Worm (Caenorhabditis elegans) whole organism, L1 larva: ENCODE data around the gene C35B1.8.

ENCODE experiments used
- C04F5.9 ChIP-seq: sonication (generic microtip); optimal IDR thresholded peaks from 2 replicates; lab custom pipeline; 2016; ENCODE audit warnings: missing genetic modification characterization, missing compliant biosample characterization
- C16A3.4 ChIP-seq: fragments of 150-350 bp; optimal IDR thresholded peaks from 2 replicates; lab custom pipeline; 2014; ENCODE audit warnings: missing biosample characterization, missing genetic modification characterization
- F16B12.6 ChIP-seq: fragments of 150-350 bp; optimal IDR thresholded peaks from 2 replicates; lab custom pipeline; 2014; ENCODE audit warnings: missing biosample characterization, missing genetic modification characterization
- blmp-1 ChIP-seq: fragments of 150-350 bp; optimal IDR thresholded peaks from 2 replicates; lab custom pipeline; 2014; ENCODE audit warnings: missing biosample characterization, missing genetic modification characterization
- ceh-82 ChIP-seq, 3 experiments: fragments of 150-350 bp in 1 of 3; sonication (generic microtip) in 2 of 3; optimal IDR thresholded peaks; 2 replicates each; lab custom pipeline; 2014 to 2017; ENCODE audit warnings: missing biosample characterization in 3 of 3, missing genetic modification characterization in 3 of 3
- ceh-88 ChIP-seq: fragments of 200-800 bp; sonication (Bioruptor generic); IDR thresholded peaks from 2 replicates; pipeline ENCODE4 v1.3.6; 2022; ENCODE audit warnings: missing genetic modification characterization, missing compliant biosample characterization
- ceh-90 ChIP-seq: sonication (generic microtip); optimal IDR thresholded peaks from 2 replicates; lab custom pipeline; 2016; ENCODE audit warnings: missing genetic modification characterization, missing compliant biosample characterization
- ces-1 ChIP-seq: fragments of 150-350 bp; optimal IDR thresholded peaks from 2 replicates; lab custom pipeline; 2014; ENCODE audit warnings: missing biosample characterization, missing genetic modification reagents, missing genetic modification characterization
- dpl-1 ChIP-seq, 3 experiments: fragments of 150-350 bp in 2 of 3; sonication (generic microtip) in 1 of 3; optimal IDR thresholded peaks; 2 replicates each; lab custom pipeline; 2014 to 2017; ENCODE audit warnings: missing biosample characterization in 3 of 3, missing genetic modification characterization in 3 of 3, missing genetic modification reagents in 3 of 3
- efl-3 ChIP-seq: fragments of 200-800 bp; sonication (Bioruptor generic); optimal IDR thresholded peaks from 2 replicates; lab custom pipeline; 2018; ENCODE audit warnings: mild to moderate bottlenecking, missing genetic modification characterization, missing compliant biosample characterization
- elt-2 ChIP-seq: sonication (generic microtip); optimal IDR thresholded peaks from 2 replicates; lab custom pipeline; 2016; ENCODE audit warnings: missing genetic modification characterization, mild to moderate bottlenecking, inconsistent platforms, missing compliant biosample characterization, missing genetic modification reagents
- elt-3 ChIP-seq, 6 experiments: fragments of 150-350 bp in 1 of 6; sonication (generic microtip); optimal IDR thresholded peaks; 2 replicates each; lab custom pipeline; 2017 to 2018; ENCODE audit warnings: missing biosample characterization in 6 of 6, missing genetic modification characterization in 6 of 6, inconsistent platforms in 1 of 6
- fkh-10 ChIP-seq: sonication (generic microtip); optimal IDR thresholded peaks from 2 replicates; lab custom pipeline; 2017; ENCODE audit warnings: missing biosample characterization, missing genetic modification reagents, missing genetic modification characterization
- grh-1 ChIP-seq: fragments of 200-800 bp; sonication (Bioruptor generic); IDR thresholded peaks from 2 replicates; pipeline ENCODE4 v1.3.6; 2022; ENCODE audit warnings: missing genetic modification reagents, missing genetic modification characterization, missing compliant biosample characterization
- irx-1 ChIP-seq: sonication (generic microtip); optimal IDR thresholded peaks from 2 replicates; lab custom pipeline; 2016; ENCODE audit warnings: missing genetic modification characterization, missing compliant biosample characterization
- jun-1 ChIP-seq: fragments of 150-350 bp; optimal IDR thresholded peaks from 2 replicates; lab custom pipeline; 2014; ENCODE audit warnings: missing biosample characterization, missing genetic modification reagents, missing genetic modification characterization
- lin-15B ChIP-seq: fragments of 150-350 bp; sonication (generic microtip); optimal IDR thresholded peaks from 3 replicates; lab custom pipeline; 2014; ENCODE audit warnings: missing biosample characterization, missing genetic modification characterization
- lsy-2 ChIP-seq, 2 experiments: fragments of 150-350 bp; optimal IDR thresholded peaks; 2 replicates each; lab custom pipeline; 2014; ENCODE audit warnings: missing biosample characterization in 2 of 2, missing genetic modification characterization in 2 of 2
- mdl-1 ChIP-seq, 2 experiments: fragments of 150-350 bp; optimal IDR thresholded peaks; 2 replicates each; lab custom pipeline; 2014 to 2017; ENCODE audit warnings: missing biosample characterization in 2 of 2, missing genetic modification characterization in 2 of 2, inconsistent platforms in 1 of 2
- nhr-12 ChIP-seq: sonication (generic microtip); optimal IDR thresholded peaks from 2 replicates; lab custom pipeline; 2017; ENCODE audit warnings: missing biosample characterization, missing genetic modification characterization
- nhr-47 ChIP-seq: sonication (generic microtip); optimal IDR thresholded peaks from 2 replicates; lab custom pipeline; 2016; ENCODE audit warnings: mild to moderate bottlenecking, missing genetic modification characterization, moderate library complexity, missing compliant biosample characterization
- nhr-71 ChIP-seq: sonication (generic microtip); optimal IDR thresholded peaks from 2 replicates; lab custom pipeline; 2016; ENCODE audit warnings: mild to moderate bottlenecking, missing genetic modification characterization, moderate library complexity, missing compliant biosample characterization
- nhr-77 ChIP-seq: fragments of 150-350 bp; optimal IDR thresholded peaks from 2 replicates; lab custom pipeline; 2014; ENCODE audit warnings: missing biosample characterization, missing genetic modification characterization
- snpc-4 ChIP-seq: fragments of 150-350 bp; optimal IDR thresholded peaks from 2 replicates; lab custom pipeline; 2014; ENCODE audit warnings: missing biosample characterization, missing genetic modification characterization
- snu-23 ChIP-seq: sonication (generic microtip); optimal IDR thresholded peaks from 2 replicates; lab custom pipeline; 2016; ENCODE audit warnings: missing genetic modification characterization, missing compliant biosample characterization
- sox-4 ChIP-seq: sonication (generic microtip); optimal IDR thresholded peaks from 2 replicates; lab custom pipeline; 2016; ENCODE audit warnings: missing genetic modification characterization, missing compliant biosample characterization
- sptf-1 ChIP-seq: fragments of 150-350 bp; optimal IDR thresholded peaks from 2 replicates; lab custom pipeline; 2014; ENCODE audit warnings: missing biosample characterization, missing genetic modification characterization
- swsn-7 ChIP-seq: sonication (generic microtip); optimal IDR thresholded peaks from 2 replicates; lab custom pipeline; 2016; ENCODE audit warnings: missing genetic modification characterization, missing compliant biosample characterization
- tbx-2 ChIP-seq: sonication (generic microtip); optimal IDR thresholded peaks from 2 replicates; lab custom pipeline; 2016; ENCODE audit warnings: missing genetic modification characterization, missing compliant biosample characterization
- tlp-1 ChIP-seq: fragments of 150-350 bp; optimal IDR thresholded peaks from 2 replicates; lab custom pipeline; 2014; ENCODE audit warnings: missing biosample characterization, missing genetic modification characterization
- unc-62 ChIP-seq: fragments of 150-350 bp; optimal IDR thresholded peaks from 2 replicates; lab custom pipeline; 2014; ENCODE audit warnings: missing biosample characterization, missing genetic modification reagents, missing genetic modification characterization
- unc-86 ChIP-seq: sonication (generic microtip); optimal IDR thresholded peaks from 2 replicates; lab custom pipeline; 2016; ENCODE audit warnings: missing genetic modification characterization, missing compliant biosample characterization
- vab-15 ChIP-seq: sonication (generic microtip); optimal IDR thresholded peaks from 2 replicates; lab custom pipeline; 2017; ENCODE audit warnings: missing genotype, mild to moderate bottlenecking, missing genetic modification characterization, missing compliant biosample characterization
- zag-1 ChIP-seq: fragments of 150-350 bp; optimal IDR thresholded peaks from 2 replicates; lab custom pipeline; 2014; ENCODE audit warnings: missing biosample characterization, missing genetic modification characterization
- zip-4 ChIP-seq: fragments of 200-800 bp; sonication (Bioruptor generic); optimal IDR thresholded peaks from 2 replicates; lab custom pipeline; 2018; ENCODE audit warnings: mild to moderate bottlenecking, missing genetic modification characterization, moderate library complexity, missing compliant biosample characterization

C35B1.8 gene

DNA sequence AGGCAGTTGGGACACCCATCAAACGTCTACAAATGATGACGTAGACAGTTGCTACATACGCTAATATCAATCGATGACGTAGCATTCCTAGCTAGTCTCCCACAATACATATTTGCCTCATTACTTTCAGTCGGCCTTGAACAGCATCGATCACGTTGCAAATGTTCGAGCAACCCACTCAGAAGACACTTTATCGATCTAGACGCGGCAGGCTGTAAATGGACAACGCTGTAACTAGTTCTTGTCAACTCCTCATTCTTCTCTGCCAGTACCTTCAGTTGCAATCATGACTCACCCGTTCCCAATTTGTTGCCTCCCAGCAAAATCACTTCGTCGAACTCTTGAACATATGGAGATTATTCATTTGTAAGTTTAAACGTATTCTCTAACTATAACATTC, 6.8 kb downstream of the C35B1.8 start, which contains the start of gene pqn-75:
Gene pqn-75 (plus strand): TSS at position 301 of the 400 bp plus-strand sequence.
- no peak for TF ChIP-seq F16B12.6 (tag; lab: Kevin White, UChicago)
- no peak for TF ChIP-seq tlp-1 (tag; lab: Kevin White, UChicago)
- no peak for TF ChIP-seq lin-15B
- TF ChIP-seq ceh-88, result no peak
- TF ChIP-seq dpl-1 (GFP tag; optimal IDR thresholded peaks at IDR 0.05; lab: Kevin White, UChicago), result no peak
- TF ChIP-seq elt-3 (tag; optimal IDR thresholded peaks at IDR 0.05; lab: Kevin White, UChicago), result no peak
- TF ChIP-seq zip-4 (GFP tag; lab: Kevin White, UChicago), result no peak
- TF ChIP-seq ceh-90 (tag; lab: Kevin White, UChicago), result no peak
- TF ChIP-seq jun-1, result no peak
- TF ChIP-seq lsy-2 (tag; optimal IDR thresholded peaks at IDR 0.05; lab: Kevin White, UChicago), result no peak
- no peak for TF ChIP-seq sptf-1 (tag; lab: Kevin White, UChicago)
- TF ChIP-seq irx-1, result no peak
- TF ChIP-seq efl-3 (GFP tag; lab: Kevin White, UChicago), result no peak
- TF ChIP-seq unc-62 (GFP tag; lab: Kevin White, UChicago), result no peak
- no peak for TF ChIP-seq nhr-71 (tag; lab: Kevin White, UChicago)
- no peak for TF ChIP-seq tbx-2 (tag; lab: Kevin White, UChicago)
- no peak for TF ChIP-seq zag-1 (tag; lab: Kevin White, UChicago)
- TF ChIP-seq ces-1 (GFP tag; lab: Kevin White, UChicago), result no peak

DNA sequence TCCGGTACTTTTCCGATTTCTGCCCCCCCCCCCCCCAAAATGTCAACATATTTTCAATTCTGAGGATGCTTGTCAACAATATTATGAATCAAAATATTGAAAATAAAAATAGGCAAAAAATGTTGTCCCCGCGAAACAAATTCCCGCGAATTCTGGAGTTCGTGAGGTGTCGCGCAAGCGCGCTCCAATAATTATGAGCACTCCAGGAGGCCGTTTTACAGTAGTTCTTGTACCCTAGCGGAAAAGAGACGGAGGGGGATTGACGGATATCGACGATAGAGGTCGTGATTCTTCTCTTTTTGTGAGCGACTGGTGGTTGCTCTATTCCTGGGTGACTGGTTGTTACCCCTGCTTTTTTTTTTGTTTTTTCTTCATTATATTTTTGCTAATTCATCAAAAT, 8.0 kb downstream of the C35B1.8 start:
- TF ChIP-seq snu-23 (GFP tag; lab: Kevin White, UChicago) (no peak), nhr-77 (tag; lab: Kevin White, UChicago) (no peak), sox-4 (no peak)
- TF ChIP-seq, all 84 proteins: peak for 0

DNA sequence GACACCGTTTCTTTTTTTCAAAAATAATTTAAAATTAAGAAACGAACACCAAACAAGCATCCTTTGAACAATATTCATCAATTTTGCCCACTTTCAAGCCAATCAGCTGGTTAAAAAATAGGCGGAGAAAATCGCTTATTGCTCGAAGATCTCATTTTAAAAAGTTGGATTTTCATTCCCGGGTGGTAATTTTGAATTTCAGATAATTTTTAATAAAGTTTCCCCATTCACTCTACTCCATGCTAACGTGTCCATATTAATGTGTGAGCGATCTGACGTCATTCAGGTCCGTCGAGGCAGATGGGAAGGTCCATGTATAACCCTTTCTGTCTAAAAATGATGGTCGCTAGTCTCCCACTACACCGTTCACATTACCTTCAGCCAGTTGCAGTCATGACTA, 10.3 kb downstream of the C35B1.8 start, which contains the start of gene fbxb-55:
Gene fbxb-55 (plus strand): TSS at position 301 of the 400 bp plus-strand sequence.
- TF ChIP-seq nhr-12 (no peak), nhr-47 (tag; lab: Kevin White, UChicago) (no peak), vab-15 (tag; lab: Kevin White, UChicago) (no peak), swsn-7 (tag; lab: Kevin White, UChicago) (no peak)

DNA sequence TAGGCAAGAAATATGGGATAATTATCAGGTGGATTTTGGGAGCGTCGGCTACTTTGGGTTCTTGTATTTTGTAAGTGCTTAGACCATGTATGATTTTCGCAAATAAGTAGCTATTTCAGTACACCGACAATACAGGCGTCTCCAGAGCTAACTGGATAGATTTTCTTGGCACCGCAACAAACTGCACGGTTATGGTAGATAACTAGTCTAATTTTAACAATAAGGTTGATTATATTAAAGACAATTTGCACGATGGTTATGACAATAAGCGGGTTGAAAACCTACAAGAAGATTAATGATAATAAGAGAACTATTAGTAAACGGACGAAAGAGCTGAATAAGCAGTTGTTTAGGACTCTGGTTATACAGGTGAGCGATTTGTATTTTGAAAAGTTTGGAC, 11.5 kb downstream of the C35B1.8 start:
- TF ChIP-seq C04F5.9 (tag; lab: Kevin White, UChicago) (no peak), unc-86 (no peak), F16B12.6 (tag; lab: Kevin White, UChicago) (no peak), sox-4 (no peak), zip-4 (GFP tag; lab: Kevin White, UChicago) (no peak), nhr-12 (no peak), mdl-1 (tag; optimal IDR thresholded peaks at IDR 0.05; lab: Kevin White, UChicago) (no peak), efl-3 (GFP tag; lab: Kevin White, UChicago) (no peak), lsy-2 (tag; optimal IDR thresholded peaks at IDR 0.05; lab: Kevin White, UChicago) (no peak), snpc-4 (tag; lab: Kevin White, UChicago) (no peak), blmp-1 (tag; lab: Kevin White, UChicago) (no peak), snu-23 (GFP tag; lab: Kevin White, UChicago) (no peak), C16A3.4 (tag; lab: Kevin White, UChicago) (no peak), ceh-82 (tag; optimal IDR thresholded peaks at IDR 0.05; lab: Kevin White, UChicago) (no peak), fkh-10 (no peak)

DNA sequence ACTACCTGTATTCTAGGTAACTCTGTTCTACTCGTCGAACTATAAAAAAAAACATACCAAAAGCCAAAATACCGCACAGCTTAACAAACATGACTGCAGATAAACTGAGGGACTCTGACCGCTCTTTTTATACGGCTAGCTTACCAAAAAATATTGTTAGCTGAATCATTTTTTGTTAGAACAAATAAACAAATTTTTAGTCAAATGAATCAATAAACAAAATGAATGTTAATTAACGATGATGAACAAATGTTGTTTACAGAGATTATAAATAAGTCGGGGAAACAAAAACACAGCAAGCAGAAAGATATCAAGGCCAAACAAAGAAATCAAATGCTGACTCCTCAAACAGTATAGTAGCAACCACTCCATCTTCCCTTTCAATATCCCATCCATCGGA, 15.2 kb downstream of the C35B1.8 start, which contains the start of gene ilys-6:
Gene ilys-6 (minus strand): TSS at position 101 of the 400 bp plus-strand sequence.
- no peak for TF ChIP-seq grh-1 (GFP tag; lab: Robert Waterston, UW)
- no peak for TF ChIP-seq nhr-77 (tag; lab: Kevin White, UChicago)
- no peak for TF ChIP-seq elt-2 (tag; lab: Kevin White, UChicago)
